Worm (Caenorhabditis elegans) whole organism, late embryonic: Measurements from ENCODE around the gene F46C5.6.

Experiments
- C08G9.2 ChIP-seq: sonication (generic microtip); optimal IDR thresholded peaks from 2 replicates; lab custom pipeline; 2016; ENCODE audit warnings: mild to moderate bottlenecking, missing genetic modification characterization, moderate library complexity, missing compliant biosample characterization
- F13H6.1 ChIP-seq: sonication (generic microtip); optimal IDR thresholded peaks from 2 replicates; lab custom pipeline; 2016; ENCODE audit warnings: missing genetic modification characterization, missing compliant biosample characterization
- K09A11.1 ChIP-seq: sonication (generic microtip); optimal IDR thresholded peaks from 2 replicates; lab custom pipeline; 2017; ENCODE audit warnings: antibody characterized with exemption, mild to moderate bottlenecking, missing genetic modification characterization, missing compliant biosample characterization; ENCODE audit not compliant: insufficient read depth
- T23F11.4 ChIP-seq: fragments of 200-800 bp; sonication (Bioruptor generic); optimal IDR thresholded peaks from 2 replicates; lab custom pipeline; 2018; ENCODE audit warnings: mild to moderate bottlenecking, missing genetic modification characterization, missing compliant biosample characterization
- Y22D7AL.16 ChIP-seq: sonication (generic microtip); optimal IDR thresholded peaks from 2 replicates; lab custom pipeline; 2016; ENCODE audit warnings: missing genetic modification characterization, missing compliant biosample characterization
- ceh-14 ChIP-seq: sonication (generic microtip); optimal IDR thresholded peaks from 2 replicates; lab custom pipeline; 2016; ENCODE audit warnings: missing genotype, missing genetic modification characterization, missing compliant biosample characterization
- ceh-22 ChIP-seq: sonication (generic microtip); optimal IDR thresholded peaks from 2 replicates; lab custom pipeline; 2017; ENCODE audit warnings: missing biosample characterization, missing genetic modification characterization
- ceh-24 ChIP-seq: sonication (generic microtip); optimal IDR thresholded peaks from 2 replicates; lab custom pipeline; 2016; ENCODE audit warnings: mild to moderate bottlenecking, missing genetic modification characterization, missing compliant biosample characterization
- ceh-30 ChIP-seq: fragments of 150-350 bp; optimal IDR thresholded peaks from 2 replicates; lab custom pipeline; 2014; ENCODE audit warnings: missing biosample characterization, missing genetic modification characterization
- ceh-31 ChIP-seq: sonication (generic microtip); optimal IDR thresholded peaks from 2 replicates; lab custom pipeline; 2016; ENCODE audit warnings: missing genetic modification characterization, missing compliant biosample characterization
- ceh-45 ChIP-seq: fragments of 200-800 bp; sonication (Bioruptor generic); IDR thresholded peaks from 2 replicates; pipeline ENCODE4 v1.3.6; 2022; ENCODE audit warnings: missing genetic modification reagents, missing genetic modification characterization, missing compliant biosample characterization
- ceh-48 ChIP-seq: sonication (generic microtip); optimal IDR thresholded peaks from 2 replicates; lab custom pipeline; 2016; ENCODE audit warnings: missing genetic modification characterization, inconsistent platforms, missing compliant biosample characterization
- ceh-9 ChIP-seq: sonication (generic microtip); optimal IDR thresholded peaks from 2 replicates; lab custom pipeline; 2016; ENCODE audit warnings: mild to moderate bottlenecking, missing genetic modification characterization, inconsistent platforms, missing compliant biosample characterization
- che-1 ChIP-seq: sonication (generic microtip); optimal IDR thresholded peaks from 2 replicates; lab custom pipeline; 2016; ENCODE audit warnings: mild to moderate bottlenecking, missing genetic modification characterization, missing compliant biosample characterization
- dmd-4 ChIP-seq: sonication (generic microtip); optimal IDR thresholded peaks from 2 replicates; lab custom pipeline; 2016; ENCODE audit warnings: borderline replicate concordance, missing genetic modification characterization, missing compliant biosample characterization
- dve-1 ChIP-seq: sonication (generic microtip); optimal IDR thresholded peaks from 2 replicates; lab custom pipeline; 2017; ENCODE audit warnings: antibody characterized with exemption, mild to moderate bottlenecking, missing genetic modification characterization, missing compliant biosample characterization
- ets-4 ChIP-seq: sonication (generic microtip); optimal IDR thresholded peaks from 2 replicates; lab custom pipeline; 2016; ENCODE audit warnings: missing genetic modification characterization, missing compliant biosample characterization
- gmeb-2 ChIP-seq: sonication (generic microtip); optimal IDR thresholded peaks from 2 replicates; lab custom pipeline; 2016; ENCODE audit warnings: missing genetic modification characterization, inconsistent platforms, missing compliant biosample characterization
- hlh-13 ChIP-seq: fragments of 200-800 bp; sonication (Bioruptor generic); optimal IDR thresholded peaks from 2 replicates; lab custom pipeline; 2018; ENCODE audit warnings: mild to moderate bottlenecking, missing genetic modification characterization, missing compliant biosample characterization
- mec-3 ChIP-seq: sonication (generic microtip); optimal IDR thresholded peaks from 2 replicates; lab custom pipeline; 2016; ENCODE audit warnings: borderline replicate concordance, missing genetic modification characterization, missing compliant biosample characterization
- nhr-11 ChIP-seq: fragments of 150-350 bp; optimal IDR thresholded peaks from 2 replicates; lab custom pipeline; 2014; ENCODE audit warnings: missing biosample characterization, missing genetic modification characterization
- npax-4 ChIP-seq: sonication (generic microtip); optimal IDR thresholded peaks from 2 replicates; lab custom pipeline; 2016; ENCODE audit warnings: missing genetic modification characterization, missing compliant biosample characterization
- odd-2 ChIP-seq: sonication (generic microtip); optimal IDR thresholded peaks from 2 replicates; lab custom pipeline; 2017; ENCODE audit warnings: antibody characterized with exemption, mild to moderate bottlenecking, missing genetic modification characterization, missing compliant biosample characterization
- pag-3 ChIP-seq: sonication (generic microtip); optimal IDR thresholded peaks from 2 replicates; lab custom pipeline; 2016; ENCODE audit warnings: missing compliant biosample characterization, missing genetic modification characterization, borderline replicate concordance
- pat-9 ChIP-seq: fragments of 200-800 bp; sonication (Bioruptor generic); optimal IDR thresholded peaks from 2 replicates; lab custom pipeline; 2018; ENCODE audit warnings: mild to moderate bottlenecking, missing genetic modification characterization, moderate library complexity, missing compliant biosample characterization
- pax-1 ChIP-seq: fragments of 150-350 bp; optimal IDR thresholded peaks from 2 replicates; lab custom pipeline; 2014; ENCODE audit warnings: missing biosample characterization, missing genetic modification characterization
- pha-2 ChIP-seq: sonication (generic microtip); optimal IDR thresholded peaks from 2 replicates; lab custom pipeline; 2017; ENCODE audit warnings: mild to moderate bottlenecking, missing genetic modification characterization, missing compliant biosample characterization
- pha-4 ChIP-seq: fragments of 150-350 bp; optimal IDR thresholded peaks from 2 replicates; lab custom pipeline; 2018; ENCODE audit warnings: missing biosample characterization, missing genetic modification reagents, missing genetic modification characterization
- pros-1 ChIP-seq: fragments of 150-350 bp; optimal IDR thresholded peaks from 2 replicates; lab custom pipeline; 2014; ENCODE audit warnings: missing biosample characterization, missing genetic modification reagents, missing genetic modification characterization
- ref-2 ChIP-seq: sonication (generic microtip); optimal IDR thresholded peaks from 2 replicates; lab custom pipeline; 2016; ENCODE audit warnings: missing genetic modification characterization, missing compliant biosample characterization
- rnt-1 ChIP-seq: sonication (generic microtip); optimal IDR thresholded peaks from 2 replicates; lab custom pipeline; 2016; ENCODE audit warnings: missing genetic modification characterization, missing compliant biosample characterization
- sdc-2 ChIP-seq: sonication (generic microtip); optimal IDR thresholded peaks from 2 replicates; lab custom pipeline; 2016; ENCODE audit warnings: missing genotype, missing genetic modification characterization, missing compliant biosample characterization
- sox-2 ChIP-seq: fragments of 200-800 bp; sonication (Bioruptor generic); IDR thresholded peaks from 2 replicates; pipeline ENCODE4 v1.3.6; 2022; ENCODE audit warnings: missing genetic modification reagents, missing genetic modification characterization, missing compliant biosample characterization
- syd-9 ChIP-seq: sonication (generic microtip); optimal IDR thresholded peaks from 2 replicates; lab custom pipeline; 2016; ENCODE audit warnings: mild to moderate bottlenecking, missing genetic modification characterization, moderate library complexity, missing compliant biosample characterization
- tbx-2 ChIP-seq: sonication (generic microtip); optimal IDR thresholded peaks from 2 replicates; lab custom pipeline; 2016; ENCODE audit warnings: missing genetic modification characterization, missing compliant biosample characterization
- tbx-7 ChIP-seq: sonication (generic microtip); optimal IDR thresholded peaks from 2 replicates; lab custom pipeline; 2016; ENCODE audit warnings: missing genotype, missing genetic modification characterization, missing compliant biosample characterization
- unc-42 ChIP-seq: sonication (generic microtip); optimal IDR thresholded peaks from 2 replicates; lab custom pipeline; 2016; ENCODE audit warnings: missing genotype, missing genetic modification characterization, missing compliant biosample characterization
- unc-55 ChIP-seq: sonication (generic microtip); optimal IDR thresholded peaks from 2 replicates; lab custom pipeline; 2017; ENCODE audit warnings: missing biosample characterization, missing genetic modification reagents, missing genetic modification characterization
- unc-86 ChIP-seq: sonication (generic microtip); optimal IDR thresholded peaks from 2 replicates; lab custom pipeline; 2016; ENCODE audit warnings: missing genetic modification characterization, missing compliant biosample characterization
- ztf-16 ChIP-seq: sonication (generic microtip); optimal IDR thresholded peaks from 2 replicates; lab custom pipeline; 2017; ENCODE audit warnings: missing genetic modification characterization, missing compliant biosample characterization

Gene F46C5.6

DNA sequence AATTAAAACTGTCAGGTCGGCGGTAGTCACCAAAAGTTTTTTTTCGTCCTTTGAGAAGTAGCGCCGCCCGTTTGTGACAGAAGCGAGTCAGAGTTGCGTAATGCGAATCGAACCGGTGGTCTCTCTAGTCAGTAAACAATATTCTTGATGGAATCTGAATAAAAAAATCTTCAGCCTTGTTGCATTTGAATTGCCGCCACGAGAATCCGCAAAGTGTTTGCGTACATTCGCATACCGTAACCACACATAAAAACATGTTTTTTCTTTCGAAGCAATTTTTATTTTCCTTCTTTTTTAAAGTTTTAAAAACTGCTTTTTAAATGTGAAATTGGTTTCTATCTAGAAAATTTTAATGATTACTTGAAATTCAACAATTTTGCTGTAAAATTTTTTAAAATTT lies 46.7 kb upstream of the F46C5.6 start:
- TF ChIP-seq ets-4 (tag; lab: Kevin White, UChicago) (no peak), syd-9 (tag; lab: Kevin White, UChicago) (no peak), ceh-9 (tag; lab: Kevin White, UChicago) (no peak), ceh-24 (tag; lab: Kevin White, UChicago) (no peak), pax-1 (tag; lab: Kevin White, UChicago) (no peak), rnt-1 (tag; lab: Kevin White, UChicago) (no peak), mec-3 (tag; lab: Kevin White, UChicago) (no peak), unc-86 (tag; lab: Kevin White, UChicago) (no peak), pros-1 (tag; lab: Kevin White, UChicago) (no peak), pha-4 (tag; lab: Kevin White, UChicago) (no peak)
- TF ChIP-seq, all 69 proteins: peak for 0

DNA sequence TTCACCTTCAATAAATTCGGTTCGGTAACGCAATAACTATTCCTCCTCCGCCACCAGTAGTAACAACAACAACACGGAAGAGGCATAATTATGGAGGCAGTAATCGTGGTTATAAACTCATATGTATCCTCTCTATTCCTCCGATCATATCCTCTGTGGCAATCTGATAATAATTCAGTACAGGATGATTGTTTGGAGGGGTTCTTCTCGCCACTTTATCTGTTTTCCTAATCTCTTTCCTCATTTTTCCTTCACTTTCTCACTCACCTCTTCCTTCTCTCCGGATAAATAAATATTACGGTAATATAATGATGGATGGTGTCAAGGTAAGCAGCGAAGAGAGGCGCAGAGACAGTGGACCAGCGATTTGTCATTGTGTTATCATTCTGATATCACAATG lies 46.2 kb upstream of the F46C5.6 start:
- TF ChIP-seq pat-9 (tag; lab: Kevin White, UChicago), result no peak
- no peak for TF ChIP-seq odd-2
- TF ChIP-seq ref-2 (tag; lab: Kevin White, UChicago), result no peak
- TF ChIP-seq ceh-14 (tag; lab: Kevin White, UChicago), result no peak
- no peak for TF ChIP-seq tbx-2 (tag; lab: Kevin White, UChicago)
- TF ChIP-seq Y22D7AL.16 (tag; lab: Kevin White, UChicago), result no peak
- TF ChIP-seq sox-2 (GFP tag; lab: Robert Waterston, UW), result no peak
- TF ChIP-seq ztf-16, result no peak
- no peak for TF ChIP-seq unc-86 (tag; lab: Kevin White, UChicago)
- no peak for TF ChIP-seq gmeb-2 (tag; lab: Kevin White, UChicago)
- no peak for TF ChIP-seq nhr-11 (tag; lab: Kevin White, UChicago)
- TF ChIP-seq ceh-45 (GFP tag; lab: Robert Waterston, UW), result no peak
- no peak for TF ChIP-seq ceh-22 (tag; lab: Kevin White, UChicago)
- no peak for TF ChIP-seq ceh-30 (tag; lab: Kevin White, UChicago)
- no peak for TF ChIP-seq unc-55 (GFP tag; lab: Kevin White, UChicago)
- TF ChIP-seq ceh-31 (tag; lab: Kevin White, UChicago), result no peak
- TF ChIP-seq ceh-24 (tag; lab: Kevin White, UChicago), result no peak

DNA sequence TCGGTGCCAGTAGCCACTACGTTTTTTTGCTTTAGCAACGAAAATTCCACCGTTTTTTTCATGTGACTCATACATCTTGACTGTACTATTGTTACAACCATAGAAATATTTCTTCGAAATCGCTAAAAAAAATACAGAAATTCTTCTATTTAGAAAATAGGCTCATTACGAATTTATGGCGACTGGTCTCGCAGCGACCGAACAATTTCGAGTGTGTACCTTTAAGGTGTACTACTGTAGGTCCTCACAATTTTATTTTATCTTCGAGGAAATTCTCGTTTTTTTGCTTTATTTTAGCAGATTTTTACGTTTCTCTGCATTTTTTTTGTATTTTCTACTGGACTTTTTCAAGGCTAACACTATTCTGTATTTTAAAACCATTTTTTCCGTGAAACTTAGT lies 45.7 kb upstream of the F46C5.6 start:
- TF ChIP-seq ceh-31 (tag; lab: Kevin White, UChicago), result no peak
- TF ChIP-seq sdc-2, result no peak
- TF ChIP-seq tbx-7, result no peak
- TF ChIP-seq pha-2 (tag; lab: Kevin White, UChicago), result no peak
- no peak for TF ChIP-seq npax-4
- TF ChIP-seq hlh-13 (GFP tag; lab: Kevin White, UChicago), result no peak
- TF ChIP-seq odd-2, result no peak
- no peak for TF ChIP-seq dve-1 (tag; lab: Kevin White, UChicago)
- no peak for TF ChIP-seq F13H6.1 (tag; lab: Kevin White, UChicago)
- TF ChIP-seq sox-2 (GFP tag; lab: Robert Waterston, UW), result no peak
- no peak for TF ChIP-seq dmd-4 (tag; lab: Kevin White, UChicago)
- TF ChIP-seq unc-42, result no peak
- no peak for TF ChIP-seq C08G9.2
- no peak for TF ChIP-seq che-1
- no peak for TF ChIP-seq ceh-24 (tag; lab: Kevin White, UChicago)
- TF ChIP-seq pax-1 (tag; lab: Kevin White, UChicago), result no peak
- TF ChIP-seq ceh-48 (tag; lab: Kevin White, UChicago), result no peak
- TF ChIP-seq pag-3, result no peak
- no peak for TF ChIP-seq K09A11.1 (tag; lab: Kevin White, UChicago)
- no peak for TF ChIP-seq T23F11.4 (GFP tag; lab: Kevin White, UChicago)
